Worm (Caenorhabditis elegans): ENCODE results near the gene F47E1.2.

DNA sequence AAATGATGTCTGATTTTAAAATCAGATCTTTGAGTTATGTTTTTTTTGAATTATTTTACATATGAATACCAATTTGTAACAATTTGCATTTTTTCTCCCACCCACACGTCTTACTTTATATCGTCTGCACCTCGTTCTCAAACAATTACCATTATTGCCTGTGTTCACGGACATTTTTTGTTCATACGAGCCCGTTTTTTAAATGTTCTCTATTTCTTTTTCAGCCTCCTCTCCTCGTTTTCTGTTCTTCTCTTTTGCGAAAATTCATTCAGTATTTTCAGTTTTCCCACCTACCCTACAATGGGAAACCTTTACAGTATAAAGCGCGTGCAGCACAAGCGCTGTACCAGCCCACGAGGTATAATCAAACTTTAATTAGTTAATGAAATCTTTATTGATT, 11.5 kb upstream of the F47E1.2 start, which contains the start of gene prdm-14:
- TF ChIP-seq dve-1 (tag; optimal IDR thresholded peaks at IDR 0.05), result no peak
- no peak for TF ChIP-seq ceh-19 (GFP tag; optimal IDR thresholded peaks at IDR 0.05)
- no peak for TF ChIP-seq ama-1 (optimal IDR thresholded peaks at IDR 0.05)
- TF ChIP-seq fkh-10 (GFP tag; optimal IDR thresholded peaks at IDR 0.05), result no peak
- TF ChIP-seq fkh-6 (tag; optimal IDR thresholded peaks at IDR 0.05), result no peak
- TF ChIP-seq Y22D7AL.16 (tag; optimal IDR thresholded peaks at IDR 0.05), result no peak
- no peak for TF ChIP-seq pha-4 (tag; optimal IDR thresholded peaks at IDR 0.05)
- TF ChIP-seq T23F11.4 (GFP tag; optimal IDR thresholded peaks at IDR 0.05), result no peak
- no peak for TF ChIP-seq nhr-11 (tag; optimal IDR thresholded peaks at IDR 0.05)
- TF ChIP-seq F13H6.1 (tag; optimal IDR thresholded peaks at IDR 0.05), result no peak
- no peak for TF ChIP-seq sox-4 (tag; optimal IDR thresholded peaks at IDR 0.05)

Data from whole organism, late embryonic.